Worm (Caenorhabditis elegans) whole organism, L4 larva: ENCODE measurements around the gene Y60A3A.16.
A peak's percentile ranks its signal among the peaks of the same experiment; 100 is the strongest.

Experiments
- F49E8.2 ChIP-seq: sonication (generic microtip); optimal IDR thresholded peaks from 2 replicates; lab custom pipeline; 2016; ENCODE audit warnings: missing compliant biosample characterization, mild to moderate bottlenecking, missing genetic modification characterization, borderline replicate concordance
- Y48G9A.11 ChIP-seq: fragments of 200-800 bp; sonication (Bioruptor generic); IDR thresholded peaks from 2 replicates; pipeline ENCODE4 v1.3.6; 2022; ENCODE audit warnings: missing genetic modification reagents, missing genetic modification characterization, missing compliant biosample characterization
- arid-1 ChIP-seq: fragments of 200-800 bp; sonication (Bioruptor generic); conservative IDR thresholded peaks from 2 replicates; pipeline ENCODE4 v1.3.6; 2022; ENCODE audit warnings: missing genetic modification reagents, missing genetic modification characterization, missing compliant biosample characterization
- ceh-82 ChIP-seq: sonication (generic microtip); optimal IDR thresholded peaks from 2 replicates; lab custom pipeline; 2017; ENCODE audit warnings: missing biosample characterization, missing genetic modification characterization
- lin-13 ChIP-seq: fragments of 150-350 bp; optimal IDR thresholded peaks from 2 replicates; lab custom pipeline; 2014; ENCODE audit warnings: missing biosample characterization, missing genetic modification reagents, missing genetic modification characterization
- lir-3 ChIP-seq: sonication (generic microtip); optimal IDR thresholded peaks from 2 replicates; lab custom pipeline; 2016; ENCODE audit warnings: mild to moderate bottlenecking, missing genetic modification characterization, missing compliant biosample characterization
- lsy-2 ChIP-seq, 2 experiments: fragments of 150-350 bp in 1 of 2; sonication (generic microtip) in 1 of 2; optimal IDR thresholded peaks; 2 replicates each; lab custom pipeline; 2014 to 2017; ENCODE audit warnings: missing biosample characterization in 2 of 2, missing genetic modification characterization in 2 of 2
- nhr-11 ChIP-seq: fragments of 150-350 bp; optimal IDR thresholded peaks from 2 replicates; lab custom pipeline; 2014; ENCODE audit warnings: missing biosample characterization, missing genetic modification characterization
- nhr-28 ChIP-seq: fragments of 150-350 bp; optimal IDR thresholded peaks from 2 replicates; lab custom pipeline; 2014; ENCODE audit warnings: missing biosample characterization, missing genetic modification characterization
- pqm-1 ChIP-seq: sonication (generic microtip); optimal IDR thresholded peaks from 2 replicates; lab custom pipeline; 2017; ENCODE audit warnings: missing biosample characterization, missing genetic modification characterization
- sdz-12 ChIP-seq: fragments of 200-800 bp; sonication (Bioruptor generic); optimal IDR thresholded peaks from 2 replicates; lab custom pipeline; 2018; ENCODE audit warnings: mild to moderate bottlenecking, missing genetic modification characterization, missing compliant biosample characterization
- snpc-4 ChIP-seq: fragments of 150-350 bp; optimal IDR thresholded peaks from 2 replicates; lab custom pipeline; 2014; ENCODE audit warnings: missing biosample characterization, missing genetic modification characterization
- unc-62 ChIP-seq, 3 experiments: fragments of 150-350 bp in 1 of 3; sonication (generic microtip); optimal IDR thresholded peaks in 2 of 3; peaks in 1 of 3; 1 replicate in 1 of 3; 2 replicates in 2 of 3; lab custom pipeline; 2014 to 2017; ENCODE audit warnings: missing biosample characterization in 3 of 3, missing genetic modification characterization in 3 of 3, missing genetic modification reagents in 3 of 3, missing genotype in 1 of 3

DNA sequence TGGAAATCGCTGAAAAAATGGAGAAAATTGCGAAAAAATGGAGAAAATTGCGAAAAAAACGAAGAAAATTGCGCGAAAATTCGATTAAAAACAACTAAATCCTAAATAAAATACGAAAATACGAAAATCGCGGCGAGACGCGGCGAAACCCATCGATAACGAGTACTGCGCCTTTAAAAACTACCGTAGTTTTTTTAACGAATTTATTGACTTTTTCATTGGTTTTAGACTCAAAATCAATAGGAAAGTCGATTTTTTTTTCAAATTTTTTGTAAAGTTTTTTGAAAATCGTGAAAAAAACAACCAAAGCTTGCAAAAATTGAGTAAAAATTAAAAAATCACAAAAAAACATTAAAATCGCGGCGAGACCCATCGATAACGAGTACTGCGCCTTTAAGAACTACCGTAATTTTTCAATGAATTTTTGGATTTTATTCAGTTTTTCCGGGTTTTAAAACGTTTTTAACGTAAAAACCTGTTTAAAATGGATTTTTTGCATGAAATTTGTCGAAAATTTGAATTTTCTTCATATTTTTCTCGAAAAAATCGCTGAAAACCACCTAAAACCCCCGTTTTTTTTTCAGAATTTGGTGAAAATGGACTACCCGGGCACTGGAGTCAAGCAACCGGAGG lies 6.4 kb downstream of the Y60A3A.16 start, which contains the start of the genes chk-2 and Y60A3A.19:
- no peak for TF ChIP-seq pqm-1
- no peak for TF ChIP-seq Y48G9A.11 (GFP tag; lab: Robert Waterston, UW)
- TF ChIP-seq nhr-28 (tag; lab: Kevin White, UChicago), result no peak
- TF ChIP-seq F49E8.2, result peak; percentile 41
- TF ChIP-seq sdz-12 (GFP tag; lab: Kevin White, UChicago), result no peak
- no peak for TF ChIP-seq lsy-2 (tag; optimal IDR thresholded peaks at IDR 0.05; lab: Kevin White, UChicago)
- TF ChIP-seq nhr-11 (tag; lab: Kevin White, UChicago), result no peak
- no peak for TF ChIP-seq lin-13
- no peak for TF ChIP-seq ceh-82 (tag; lab: Kevin White, UChicago)
- no peak for TF ChIP-seq unc-62 (GFP tag; optimal IDR thresholded peaks at IDR 0.05 in 1 of 2; lab: Kevin White, UChicago)
- no peak for TF ChIP-seq unc-62 (tag; optimal IDR thresholded peaks at IDR 0.05; lab: Kevin White, UChicago)
- no peak for TF ChIP-seq arid-1
- TF ChIP-seq snpc-4, result no peak
- no peak for TF ChIP-seq lir-3 (tag; lab: Kevin White, UChicago)
